Fruit fly (Drosophila melanogaster): ENCODE measurements around the gene CG2865.

DNA sequence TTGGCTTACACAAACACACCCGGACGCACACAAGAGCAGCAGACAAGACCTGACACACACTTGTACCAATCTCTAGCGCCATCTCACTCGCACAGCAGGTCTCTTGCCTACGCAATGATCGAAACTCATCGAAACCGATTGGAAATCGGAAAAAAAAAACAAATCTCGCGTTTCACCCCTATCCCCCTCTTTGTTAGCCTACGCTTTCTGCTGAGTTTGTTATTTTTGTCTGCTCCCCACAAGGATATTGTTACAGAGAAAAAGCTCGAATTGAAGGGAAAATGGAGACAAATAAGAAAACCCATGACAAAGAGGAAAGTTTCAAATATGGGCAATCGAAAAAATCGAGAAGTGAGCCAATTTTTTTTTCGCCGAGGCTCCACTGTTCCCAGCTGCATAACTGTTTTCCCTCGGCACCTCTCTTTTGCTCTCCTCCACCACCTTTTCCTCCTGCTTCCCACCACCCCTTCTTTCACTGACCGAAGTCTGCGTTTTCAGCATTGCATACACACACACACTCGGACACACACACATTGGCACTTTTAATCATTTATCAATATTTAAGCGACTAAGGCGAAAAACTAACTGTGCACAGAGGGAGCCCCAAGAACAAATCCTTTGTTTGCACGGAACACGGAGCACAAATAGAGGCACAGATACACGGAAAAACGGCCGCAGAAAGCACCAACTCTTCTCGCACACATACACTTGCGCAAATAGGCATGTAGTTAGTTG, 23.2 kb downstream of the CG2865 start:
- TF ChIP-seq CG11617 (GFP tag; optimal IDR thresholded peaks at IDR 0.05) (peak; percentile 59), Mnt (GFP tag; optimal IDR thresholded peaks at IDR 0.05) (peak; percentile 44), Hr96 (GFP tag; optimal IDR thresholded peaks at IDR 0.05) (peak; percentile 63), ovo (GFP tag; optimal IDR thresholded peaks at IDR 0.05) (peak; percentile 64)
